Worm (Caenorhabditis elegans): ENCODE results near the gene Y38F1A.4.

DNA sequence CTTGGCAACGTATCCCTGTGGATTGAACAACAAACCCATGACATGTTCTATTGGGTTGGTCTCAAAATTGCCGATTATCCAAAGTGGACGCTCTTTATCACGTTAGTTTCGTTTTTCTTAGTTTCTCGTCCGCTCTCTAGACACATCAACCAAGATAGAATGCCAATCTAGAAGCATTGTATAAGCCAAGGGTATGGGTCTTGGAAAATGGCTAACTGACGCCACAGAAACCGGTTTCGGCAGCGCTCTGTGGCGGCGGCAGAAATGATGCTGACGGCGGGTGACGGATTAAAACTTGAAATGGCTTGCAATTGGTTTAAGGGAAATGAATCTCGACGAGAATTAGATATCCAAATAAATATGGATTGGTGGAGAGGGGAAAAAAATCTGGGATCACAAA is 3.9 kb downstream of the Y38F1A.4 start:
- TF ChIP-seq nhr-237 (tag; optimal IDR thresholded peaks at IDR 0.05) = no peak
- TF ChIP-seq snpc-4 (tag; optimal IDR thresholded peaks at IDR 0.05) = no peak
- no peak for TF ChIP-seq nhr-6 (tag; optimal IDR thresholded peaks at IDR 0.05)
- TF ChIP-seq zag-1 (tag; optimal IDR thresholded peaks at IDR 0.05) = no peak
- TF ChIP-seq skn-1 (tag; optimal IDR thresholded peaks at IDR 0.05) = no peak
- no peak for TF ChIP-seq pqm-1 (tag; optimal IDR thresholded peaks at IDR 0.05)
- TF ChIP-seq madf-5 (GFP tag; IDR thresholded peaks at IDR 0.05) = no peak
- no peak for TF ChIP-seq zip-11 (GFP tag; IDR thresholded peaks at IDR 0.05)

Data from whole organism, L4 larva.